Fruit fly (Drosophila melanogaster): ENCODE results near the gene CG10555.

CG10555 gene

DNA sequence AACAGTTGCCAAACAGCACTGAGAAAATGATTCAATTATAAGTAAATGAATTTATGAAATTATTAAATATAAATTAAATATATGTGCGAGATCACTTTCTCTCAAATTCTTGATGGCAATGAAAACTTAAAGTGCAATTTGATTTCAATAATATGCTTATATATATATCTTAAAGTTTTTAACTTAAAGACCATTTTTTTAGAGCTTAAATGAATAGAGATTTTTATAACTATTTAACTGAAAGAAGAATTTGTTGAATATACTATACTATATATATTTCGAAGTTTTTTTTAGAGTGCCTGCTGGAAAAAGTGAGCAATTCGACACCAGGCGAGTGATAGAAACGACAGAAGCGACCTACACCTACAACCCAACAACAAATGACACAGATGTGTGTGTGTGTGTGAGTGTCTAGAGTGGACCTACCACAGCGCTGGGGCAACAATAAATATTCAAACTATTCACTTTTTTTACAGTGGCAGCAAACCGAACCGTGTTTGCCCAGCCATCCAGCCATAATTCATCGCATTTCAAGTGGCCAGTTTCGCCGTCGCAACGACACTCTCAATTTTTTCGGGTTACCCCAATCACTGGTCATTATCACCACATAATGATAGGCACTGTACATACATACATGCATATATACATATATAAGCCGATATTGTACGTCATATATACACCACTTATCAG lies 46.3 kb downstream of the CG10555 start (continued):
- peak; percentile 77 for TF ChIP-seq CoRest (tag; optimal IDR thresholded peaks at IDR 0.05)
- TF ChIP-seq PHDP (tag; optimal IDR thresholded peaks at IDR 0.05), result peak; percentile 64
- TF ChIP-seq CG34376 (GFP tag; optimal IDR thresholded peaks at IDR 0.05), result peak; percentile 24
- 0 out of 2 replicates have a peak, but pooled peaks have one; percentile 12 for TF ChIP-seq CG4730 (GFP tag; IDR thresholded peaks at IDR 0.05)
- no peak for TF ChIP-seq CG14667 (GFP tag; IDR thresholded peaks at IDR 0.05)
- no peak for TF ChIP-seq ewg (GFP tag; optimal IDR thresholded peaks at IDR 0.05)
- no peak for TF ChIP-seq abd-A (tag; optimal IDR thresholded peaks at IDR 0.05)
- TF ChIP-seq Blimp-1 (GFP tag; optimal IDR thresholded peaks at IDR 0.05), result peak; percentile 66
- no peak for TF ChIP-seq NfI (GFP tag; optimal IDR thresholded peaks at IDR 0.05)
- TF ChIP-seq CG7357 (GFP tag; IDR thresholded peaks at IDR 0.05), result no peak; the same call in 2 of the 3 replicates
- TF ChIP-seq disco-r (GFP tag; optimal IDR thresholded peaks at IDR 0.05), result no peak
- TF ChIP-seq lola (GFP tag; optimal IDR thresholded peaks at IDR 0.05), result peak in 1 of 3 experiments; percentile 83
- TF ChIP-seq CG11398 (GFP tag; optimal IDR thresholded peaks at IDR 0.05), result no peak
- no peak for TF ChIP-seq ind (GFP tag; optimal IDR thresholded peaks at IDR 0.05)
- TF ChIP-seq fd3F (GFP tag; optimal IDR thresholded peaks at IDR 0.05), result peak; percentile 2
- TF ChIP-seq crp (GFP tag; optimal IDR thresholded peaks at IDR 0.05), result no peak
- TF ChIP-seq HHEX (GFP tag; optimal IDR thresholded peaks at IDR 0.05), result peak; percentile 27
- no peak for TF ChIP-seq dysf (GFP tag; IDR thresholded peaks at IDR 0.05)
- peak; percentile 45 for TF ChIP-seq Hr3 (GFP tag; optimal IDR thresholded peaks at IDR 0.05)
- TF ChIP-seq CG4360 (GFP tag; IDR thresholded peaks at IDR 0.05), result peak; percentile 49
- TF ChIP-seq HLHmδ (GFP tag; optimal IDR thresholded peaks at IDR 0.05), result no peak
- no peak for TF ChIP-seq odd (GFP tag; optimal IDR thresholded peaks at IDR 0.05)
- peak; percentile 73 for TF ChIP-seq CG7839 (tag; optimal IDR thresholded peaks at IDR 0.05)
- TF ChIP-seq CG8478 (optimal IDR thresholded peaks at IDR 0.05), result no peak
- TF ChIP-seq Gug (GFP tag; IDR thresholded peaks at IDR 0.05), result no peak
- TF ChIP-seq Chrac-16 (GFP tag; optimal IDR thresholded peaks at IDR 0.05), result no peak
- TF ChIP-seq CG10543 (GFP tag; optimal IDR thresholded peaks at IDR 0.05), result peak; percentile 54
- peak; percentile 22; the same call in 1 of the 2 replicates for TF ChIP-seq MBD-R2 (GFP tag; IDR thresholded peaks at IDR 0.05)
- peak; percentile 37 for TF ChIP-seq CG18599 (GFP tag; optimal IDR thresholded peaks at IDR 0.05)
- TF ChIP-seq cato (GFP tag; optimal IDR thresholded peaks at IDR 0.05; ENCODE audit: borderline replicate concordance), result no peak
- TF ChIP-seq CG12942 (GFP tag; optimal IDR thresholded peaks at IDR 0.05), result no peak
- TF ChIP-seq CG17912 (GFP tag; optimal IDR thresholded peaks at IDR 0.05), result no peak
- TF ChIP-seq HmgZ (tag; optimal IDR thresholded peaks at IDR 0.05), result peak; percentile 33
- TF ChIP-seq CG15601 (tag; optimal IDR thresholded peaks at IDR 0.05), result peak; percentile 61
- TF ChIP-seq cas (GFP tag; IDR thresholded peaks at IDR 0.05), result no peak
- no peak for TF ChIP-seq inv (GFP tag; IDR thresholded peaks at IDR 0.05; ENCODE audit: partially characterized antibody)
- no peak for TF ChIP-seq gfzf (GFP tag; optimal IDR thresholded peaks at IDR 0.05)
- no peak for TF ChIP-seq CG11085 (GFP tag; IDR thresholded peaks at IDR 0.05)
- TF ChIP-seq Hmx (GFP tag; optimal IDR thresholded peaks at IDR 0.05), result no peak
- no peak for TF ChIP-seq otp (GFP tag; IDR thresholded peaks at IDR 0.05)
- no peak for TF ChIP-seq CG10431 (GFP tag; optimal IDR thresholded peaks at IDR 0.05)
- TF ChIP-seq MESR4 (GFP tag; optimal IDR thresholded peaks at IDR 0.05), result no peak
- TF ChIP-seq CG10274 (GFP tag; optimal IDR thresholded peaks at IDR 0.05), result no peak
- no peak for TF ChIP-seq CG3407 (GFP tag; optimal IDR thresholded peaks at IDR 0.05)
- TF ChIP-seq CG15011 (GFP tag; optimal IDR thresholded peaks at IDR 0.05), result no peak
- TF ChIP-seq nau (GFP tag; optimal IDR thresholded peaks at IDR 0.05), result no peak
- TF ChIP-seq CG9797 (GFP tag; optimal IDR thresholded peaks at IDR 0.05), result no peak
- TF ChIP-seq stwl (tag; optimal IDR thresholded peaks at IDR 0.05), result no peak
- no peak for TF ChIP-seq Bdp1 (GFP tag; optimal IDR thresholded peaks at IDR 0.05)
